Worm (Caenorhabditis elegans): ENCODE data around the gene algn-2.

- TF ChIP-seq unc-62 (GFP tag; optimal IDR thresholded peaks at IDR 0.05 in 1 of 2), result peak in 1 of 2 experiments; percentile 51
- TF ChIP-seq unc-62 (tag; optimal IDR thresholded peaks at IDR 0.05), result no peak
- no peak for TF ChIP-seq fkh-10 (GFP tag; optimal IDR thresholded peaks at IDR 0.05)
Observed at ce11 chrII:5426054-5426453, 51.0 kb downstream of the algn-2 start.
